Worm (Caenorhabditis elegans): ENCODE data around the gene pfn-2.

ce11 chrX:5354022-5354876, at the start of gene pfn-2:
- TF ChIP-seq unc-130 (GFP tag; optimal IDR thresholded peaks at IDR 0.05), result no peak
- no peak for TF ChIP-seq unc-39 (tag; optimal IDR thresholded peaks at IDR 0.05)
- no peak for TF ChIP-seq snpc-4 (tag; optimal IDR thresholded peaks at IDR 0.05)
- no peak for TF ChIP-seq ces-1 (GFP tag; optimal IDR thresholded peaks at IDR 0.05)
- no peak for TF ChIP-seq lin-39 (tag; optimal IDR thresholded peaks at IDR 0.05)
- TF ChIP-seq nhr-10 (tag; optimal IDR thresholded peaks at IDR 0.05), result no peak

Data from whole organism, L4 larva.